Fruit fly (Drosophila melanogaster): ENCODE data around the gene dos.

Gene dos

DNA sequence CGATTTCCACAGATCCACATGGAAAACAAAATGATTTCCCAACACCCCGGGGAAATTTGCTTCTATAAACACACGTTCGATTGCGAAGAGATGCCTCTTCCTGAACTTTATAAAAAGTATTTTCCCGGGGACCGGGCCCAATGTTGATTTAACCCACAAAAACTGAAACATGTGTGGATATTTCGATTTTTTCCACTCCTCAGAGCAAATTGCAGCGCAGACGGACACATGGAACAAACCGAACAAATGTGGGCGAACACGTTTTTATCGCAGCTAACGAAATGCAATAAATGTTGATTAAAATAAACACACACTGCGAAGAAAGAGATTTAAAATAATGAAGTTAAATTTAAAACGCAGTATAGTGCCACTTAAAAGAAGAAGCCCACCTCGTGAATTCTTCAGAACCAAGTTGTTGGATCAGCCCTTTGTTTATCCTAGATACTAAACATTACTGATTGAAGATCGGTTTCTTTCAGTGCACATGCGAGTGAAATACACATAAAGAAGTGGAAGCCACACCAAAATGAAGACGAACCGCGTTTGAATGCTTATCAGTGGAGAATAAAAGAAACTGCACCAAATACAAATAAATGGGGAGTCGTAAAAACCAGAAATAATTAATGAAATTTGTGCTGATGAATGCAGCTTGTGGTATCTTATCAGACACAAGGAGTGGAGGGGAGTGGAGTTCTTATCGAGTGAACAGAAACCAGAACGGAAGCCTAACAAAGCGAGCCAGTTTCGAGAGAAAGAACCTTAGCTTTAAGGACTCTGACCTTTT lies 6.3 kb upstream of the dos start (continued):
- peak; percentile 80 to 86 for TF ChIP-seq chif (GFP tag; optimal IDR thresholded peaks at IDR 0.05)
- TF ChIP-seq CG13424 (tag; optimal IDR thresholded peaks at IDR 0.05), result peak; percentile 84
- no peak for TF ChIP-seq gfzf (GFP tag; optimal IDR thresholded peaks at IDR 0.05)
- peak; percentile 77 for TF ChIP-seq Antp (GFP tag; optimal IDR thresholded peaks at IDR 0.05)
- TF ChIP-seq NK7.1 (GFP tag; optimal IDR thresholded peaks at IDR 0.05), result peak; percentile 42
- TF ChIP-seq lmd (GFP tag; IDR thresholded peaks at IDR 0.05), result peak; percentile 86
- TF ChIP-seq CG2202 (tag; optimal IDR thresholded peaks at IDR 0.05), result peak; percentile 76
- TF ChIP-seq CkIIα-i1 (GFP tag; IDR thresholded peaks at IDR 0.05), result no peak
- TF ChIP-seq Hr3 (GFP tag; optimal IDR thresholded peaks at IDR 0.05), result peak; percentile 75
- TF ChIP-seq Vsx1 (GFP tag; optimal IDR thresholded peaks at IDR 0.05), result peak; percentile 28
- TF ChIP-seq Awh (GFP tag; IDR thresholded peaks at IDR 0.05), result peak; percentile 92
- no peak for TF ChIP-seq sc (optimal IDR thresholded peaks at IDR 0.05)
- peak; percentile 80 for TF ChIP-seq sc (GFP tag; optimal IDR thresholded peaks at IDR 0.05)
- no peak for TF ChIP-seq mirr (GFP tag; optimal IDR thresholded peaks at IDR 0.05)
- TF ChIP-seq CG9609 (GFP tag; optimal IDR thresholded peaks at IDR 0.05), result peak; percentile 76
- TF ChIP-seq ftz-f1 (GFP tag; optimal IDR thresholded peaks at IDR 0.05), result no peak
- peak; percentile 53; the same call in 1 of the 2 replicates for TF ChIP-seq Gsc (GFP tag; IDR thresholded peaks at IDR 0.05)
- TF ChIP-seq CG11560 (tag; IDR thresholded peaks at IDR 0.05), result no peak
- peak; percentile 75 for TF ChIP-seq Atf3 (GFP tag; optimal IDR thresholded peaks at IDR 0.05)
- TF ChIP-seq nmo (GFP tag; optimal IDR thresholded peaks at IDR 0.05), result peak; percentile 86
- peak; percentile 56 for TF ChIP-seq CG7987 (GFP tag; optimal IDR thresholded peaks at IDR 0.05)
- TF ChIP-seq Sry-β (GFP tag; optimal IDR thresholded peaks at IDR 0.05), result peak; percentile 60
- peak; percentile 13 for TF ChIP-seq CG2116 (GFP tag; optimal IDR thresholded peaks at IDR 0.05)
- peak; percentile 87 for TF ChIP-seq D19A (tag; optimal IDR thresholded peaks at IDR 0.05)
- TF ChIP-seq odd (GFP tag; optimal IDR thresholded peaks at IDR 0.05), result peak; percentile 71
- TF ChIP-seq Ravus (GFP tag; IDR thresholded peaks at IDR 0.05), result no peak; the same call in none of the 2 replicates
- TF ChIP-seq slou (GFP tag; optimal IDR thresholded peaks at IDR 0.05), result no peak
- TF ChIP-seq trh (GFP tag; optimal IDR thresholded peaks at IDR 0.05), result peak; percentile 56
- TF ChIP-seq jumu (GFP tag; optimal IDR thresholded peaks at IDR 0.05), result peak; percentile 69
- TF ChIP-seq CG3281 (GFP tag; optimal IDR thresholded peaks at IDR 0.05), result peak; percentile 37
- no peak for TF ChIP-seq cas (GFP tag; IDR thresholded peaks at IDR 0.05)
- peak; percentile 52 for TF ChIP-seq mam (GFP tag; optimal IDR thresholded peaks at IDR 0.05)
- peak; percentile 77 for TF ChIP-seq CG8944 (GFP tag; optimal IDR thresholded peaks at IDR 0.05)
- TF ChIP-seq gcm2 (GFP tag; optimal IDR thresholded peaks at IDR 0.05), result peak; percentile 65
- peak; percentile 82 for TF ChIP-seq Ada2b (GFP tag; IDR thresholded peaks at IDR 0.05)
- no peak for TF ChIP-seq B-H2 (GFP tag; optimal IDR thresholded peaks at IDR 0.05)
- no peak for TF ChIP-seq CG17612 (GFP tag; IDR thresholded peaks at IDR 0.05)
- peak; percentile 40; the same call in 1 of the 3 replicates for TF ChIP-seq CG2889 (GFP tag; IDR thresholded peaks at IDR 0.05)
- TF ChIP-seq wek (GFP tag; optimal IDR thresholded peaks at IDR 0.05), result peak; percentile 42
- peak; percentile 70 for TF ChIP-seq NC2α (GFP tag; optimal IDR thresholded peaks at IDR 0.05)
- TF ChIP-seq H15 (GFP tag; IDR thresholded peaks at IDR 0.05), result peak; percentile 79; the same call in 2 of the 3 replicates
- peak; percentile 43 for TF ChIP-seq CG12769 (tag; optimal IDR thresholded peaks at IDR 0.05)
- TF ChIP-seq fd64A (GFP tag; optimal IDR thresholded peaks at IDR 0.05), result peak; percentile 86
- peak; percentile 69 for TF ChIP-seq Max (GFP tag; optimal IDR thresholded peaks at IDR 0.05)
- TF ChIP-seq sr (GFP tag; IDR thresholded peaks at IDR 0.05), result peak; percentile 75
- peak; percentile 37 for TF ChIP-seq CHES-1-like (GFP tag; optimal IDR thresholded peaks at IDR 0.05)
